Worm (Caenorhabditis elegans): ENCODE data around the gene ZK632.14.

ZK632.14 gene

DNA sequence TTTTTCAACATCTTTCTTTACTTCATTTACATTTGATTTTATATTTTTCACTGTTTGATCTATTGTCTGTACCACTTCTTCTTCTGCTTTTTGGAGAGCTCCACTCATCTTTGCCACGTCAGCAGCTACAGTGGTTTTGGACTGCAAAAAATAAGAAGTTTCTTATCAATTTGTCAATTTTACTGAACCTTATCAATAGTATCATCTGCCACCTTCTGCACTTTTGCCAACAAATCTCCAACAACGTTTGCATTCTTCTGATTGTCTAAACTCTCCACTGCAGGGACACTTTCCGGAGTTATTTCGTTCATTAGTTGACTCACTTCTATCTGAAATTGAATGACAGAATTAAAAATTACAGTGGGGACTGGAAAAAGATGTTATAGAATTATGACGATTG is 26.5 kb upstream of the ZK632.14 start:
- TF ChIP-seq egl-44 (GFP tag; IDR thresholded peaks at IDR 0.05) (no peak), nhr-80 (tag; optimal IDR thresholded peaks at IDR 0.05) (peak; percentile 93), ztf-18 (tag; optimal IDR thresholded peaks at IDR 0.05) (no peak), let-607 (tag; optimal IDR thresholded peaks at IDR 0.05) (peak; percentile 97 to 98)

- no peak for TF ChIP-seq hlh-12 (tag; optimal IDR thresholded peaks at IDR 0.05)
- no peak for TF ChIP-seq Y56A3A.18 (GFP tag; IDR thresholded peaks at IDR 0.05)
- TF ChIP-seq let-607 (tag; optimal IDR thresholded peaks at IDR 0.05): no peak
- TF ChIP-seq bed-1 (GFP tag; IDR thresholded peaks at IDR 0.05): no peak
- no peak for TF ChIP-seq repo-1 (tag; optimal IDR thresholded peaks at IDR 0.05)
- TF ChIP-seq ceh-58 (GFP tag; IDR thresholded peaks at IDR 0.05): no peak
- no peak for TF ChIP-seq gei-17 (GFP tag; optimal IDR thresholded peaks at IDR 0.05)
- no peak for TF ChIP-seq F23B12.7 (tag; optimal IDR thresholded peaks at IDR 0.05; ENCODE audit: insufficient read depth)
- TF ChIP-seq F37B4.10 (GFP tag; IDR thresholded peaks at IDR 0.05): no peak
- no peak for TF ChIP-seq dox-1 (GFP tag; IDR thresholded peaks at IDR 0.05)
- no peak for TF ChIP-seq snpc-4 (GFP tag; optimal IDR thresholded peaks at IDR 0.05)
- TF ChIP-seq snpc-4 (tag; optimal IDR thresholded peaks at IDR 0.05): no peak
- no peak for TF ChIP-seq C17E4.6 (GFP tag; IDR thresholded peaks at IDR 0.05)
- TF ChIP-seq F10E7.11 (tag; optimal IDR thresholded peaks at IDR 0.05): no peak
- no peak for TF ChIP-seq hlh-26 (GFP tag; conservative IDR thresholded peaks at IDR 0.05)
Measured at ce11 chrIII:9789083-9789482, 24.2 kb upstream of the ZK632.14 start.

ce11 chrIII:9789607-9790073 is 23.6 kb upstream of the ZK632.14 start, which contains the start of gene R10E11.5:
Gene R10E11.5, minus strand, starts transcription at chrIII:9789657.
- TF ChIP-seq snpc-1.3 (tag; optimal IDR thresholded peaks at IDR 0.05; ENCODE audit: insufficient read depth) (no peak), tlf-1 (GFP tag; optimal IDR thresholded peaks at IDR 0.05) (no peak), repo-1 (tag; optimal IDR thresholded peaks at IDR 0.05) (no peak), T07F8.4 (tag; optimal IDR thresholded peaks at IDR 0.05) (no peak), F39B2.1 (GFP tag; IDR thresholded peaks at IDR 0.05) (no peak), madf-8 (GFP tag; conservative IDR thresholded peaks at IDR 0.05) (no peak), nhr-179 (tag; optimal IDR thresholded peaks at IDR 0.05) (no peak), nhr-80 (tag; optimal IDR thresholded peaks at IDR 0.05) (no peak), egl-18 (GFP tag; IDR thresholded peaks at IDR 0.05) (no peak)

DNA sequence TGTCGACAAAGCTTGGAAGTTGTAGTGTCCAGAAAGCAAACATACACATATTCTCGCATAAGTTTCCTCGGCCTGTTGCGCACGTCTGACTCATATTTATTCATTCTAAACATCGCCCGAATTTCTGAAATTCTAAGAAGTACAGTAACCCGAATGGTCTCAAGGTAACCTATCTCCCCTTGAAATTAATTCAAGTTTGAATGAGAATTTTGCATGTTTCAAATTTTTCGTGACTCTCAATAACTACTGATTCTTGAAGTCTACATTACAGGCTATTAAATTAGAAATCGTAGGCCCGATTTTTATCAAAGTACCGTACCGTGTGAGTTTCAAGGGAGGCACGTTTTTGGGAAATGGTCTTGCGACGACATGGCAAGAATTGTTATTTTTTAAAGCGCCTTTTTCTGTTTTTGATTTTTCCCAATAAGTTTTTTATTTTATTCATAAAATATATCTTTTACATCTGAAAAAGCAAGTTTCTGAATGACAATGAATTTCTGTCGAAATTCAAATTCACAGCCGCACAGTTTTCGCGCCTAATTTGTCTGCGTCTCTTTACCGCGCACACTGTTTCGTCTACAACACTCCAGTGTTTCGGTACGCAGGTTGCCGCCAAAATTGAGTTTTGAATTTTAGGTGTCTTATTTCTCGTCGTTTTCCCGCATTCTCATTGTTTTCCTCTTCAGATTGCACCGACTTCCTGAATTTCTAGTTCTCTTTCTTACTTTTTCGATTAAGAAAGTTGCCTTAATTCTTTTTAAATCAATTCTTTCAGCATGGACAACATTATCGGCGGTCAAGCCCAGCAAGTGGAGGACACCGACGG is 19.4 kb upstream of the ZK632.14 start, which contains the start of the genes R10E11.9 and mcm-6:
Gene R10E11.9 (minus strand): TSS at position 51 of the 826 bp plus-strand sequence.
Gene mcm-6 (plus strand): TSS at position 776 of the 826 bp plus-strand sequence.
- TF ChIP-seq Y95B8A.8 (GFP tag; IDR thresholded peaks at IDR 0.05) (no peak), let-607 (tag; optimal IDR thresholded peaks at IDR 0.05) (no peak), madf-10 (tag; optimal IDR thresholded peaks at IDR 0.05) (no peak), him-1 (tag; optimal IDR thresholded peaks at IDR 0.05) (peak; percentile 52), hmg-20 (GFP tag; IDR thresholded peaks at IDR 0.05) (no peak), lsl-1 (GFP tag; optimal IDR thresholded peaks at IDR 0.05) (peak; percentile 92), tlf-1 (GFP tag; optimal IDR thresholded peaks at IDR 0.05) (peak; percentile 3), nfya-1 (tag; optimal IDR thresholded peaks at IDR 0.05; ENCODE audit: borderline replicate concordance, insufficient read depth) (no peak), sea-2 (GFP tag; IDR thresholded peaks at IDR 0.05) (no peak), ceh-40 (GFP tag; IDR thresholded peaks at IDR 0.05) (no peak), madf-6 (GFP tag; IDR thresholded peaks at IDR 0.05) (peak; percentile 94), ztf-22 (GFP tag; optimal IDR thresholded peaks at IDR 0.05) (no peak), aptf-2 (GFP tag; conservative IDR thresholded peaks at IDR 0.05) (no peak), mcd-1 (GFP tag; IDR thresholded peaks at IDR 0.05) (peak; percentile 13; the same call in 1 of the 2 replicates), madf-8 (GFP tag; conservative IDR thresholded peaks at IDR 0.05) (peak; percentile 91), zim-3 (tag; optimal IDR thresholded peaks at IDR 0.05) (no peak), ceh-91 (GFP tag; IDR thresholded peaks at IDR 0.05) (peak; percentile 72), C17E4.6 (GFP tag; IDR thresholded peaks at IDR 0.05) (no peak), ccch-3 (GFP tag; optimal IDR thresholded peaks at IDR 0.05) (no peak), dpl-1 (GFP tag; optimal IDR thresholded peaks at IDR 0.05) (peak; percentile 66), Y53F4B.3 (GFP tag; IDR thresholded peaks at IDR 0.05) (no peak)
